Worm (Caenorhabditis elegans) whole organism, L4/young adult: ENCODE results near the gene ric-3.

Experiments
- W03F9.2 ChIP-seq: fragments of 150-350 bp; optimal IDR thresholded peaks from 2 replicates; lab custom pipeline; 2014; ENCODE audit warnings: missing biosample characterization, missing genetic modification characterization
- dao-5 ChIP-seq: sonication (generic microtip); optimal IDR thresholded peaks from 2 replicates; lab custom pipeline; 2016; ENCODE audit warnings: missing genotype, missing genetic modification characterization, moderate library complexity, missing compliant biosample characterization
- him-1 ChIP-seq: sonication (generic microtip); optimal IDR thresholded peaks from 2 replicates; lab custom pipeline; 2016; ENCODE audit warnings: missing genotype, missing genetic modification reagents, missing genetic modification characterization, missing compliant biosample characterization

- TF ChIP-seq him-1 (tag; lab: Kevin White, UChicago) (no peak), dao-5 (tag; lab: Kevin White, UChicago) (no peak), W03F9.2 (tag; lab: Kevin White, UChicago) (no peak)
Measured at ce11 chrIV:7815683-7816183, 2.3 kb upstream of the ric-3 start, which contains the start of gene cdgs-1.
